Worm (Caenorhabditis elegans) whole organism, mixed stage, embryonic: ENCODE results near the gene btb-4.

Experiments
- nhr-12 ChIP-seq: fragments of 150-350 bp; optimal IDR thresholded peaks from 2 replicates; lab custom pipeline; 2014; ENCODE audit warnings: missing biosample characterization, missing genetic modification characterization
- ztf-11 ChIP-seq: fragments of 150-350 bp; optimal IDR thresholded peaks from 2 replicates; lab custom pipeline; 2014; ENCODE audit warnings: missing biosample characterization, missing genetic modification characterization

- TF ChIP-seq nhr-12 (tag; lab: Kevin White, UChicago): no peak
- TF ChIP-seq ztf-11 (tag; lab: Kevin White, UChicago): no peak
These were observed 43.4 kb downstream of the btb-4 start, which contains the start of gene F07E5.8 for ce11 chrII:2075513-2075912.
